Fruit fly (Drosophila melanogaster) whole organism, pupa: ENCODE measurements around the gene Epg5.

Source experiments
- CG17806 ChIP-seq: fragments of 200-800 bp; sonication (Bioruptor generic); optimal IDR thresholded peaks from 2 replicates; lab custom pipeline; 2018; ENCODE audit warnings: missing biosample characterization, mild to moderate bottlenecking, missing genetic modification characterization, moderate library complexity
- Snoo ChIP-seq: fragments of 200-800 bp; sonication (Bioruptor generic); optimal IDR thresholded peaks from 3 replicates; lab custom pipeline; 2017; ENCODE audit warnings: missing biosample characterization, mild to moderate bottlenecking, missing genetic modification characterization, inconsistent platforms
- fd96Ca ChIP-seq: fragments of 200-800 bp; sonication (Bioruptor generic); IDR thresholded peaks from 3 replicates; pipeline ENCODE4 v1.3.6; 2022; ENCODE audit warnings: missing biosample characterization, missing genetic modification characterization
- rn ChIP-seq: fragments of 200-800 bp; sonication (Bioruptor generic); IDR thresholded peaks from 2 replicates; pipeline ENCODE4 v1.3.6; 2022; ENCODE audit warnings: missing biosample characterization, missing genetic modification characterization

DNA sequence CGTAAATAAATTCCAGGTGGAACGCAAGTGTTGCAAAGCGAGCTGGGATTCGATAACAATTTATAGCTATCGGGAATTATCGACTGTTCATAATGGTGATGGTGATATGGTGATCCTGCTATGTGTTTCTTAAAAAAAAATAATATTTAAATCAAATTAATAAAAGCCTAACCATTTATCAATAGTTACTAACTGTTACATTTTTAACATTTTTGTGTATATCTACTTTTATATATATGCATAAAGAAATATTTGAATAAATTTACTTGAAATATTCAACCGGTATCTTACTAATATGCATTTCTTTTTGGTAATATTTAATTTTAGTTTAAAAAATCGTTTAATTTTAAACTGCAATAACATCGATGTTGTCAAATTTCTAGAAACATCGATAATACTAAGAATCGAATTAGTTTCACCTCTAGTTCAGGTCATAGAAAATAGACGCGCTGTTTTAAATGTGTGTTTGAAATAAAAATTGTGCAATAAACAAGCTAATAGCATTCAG is 12.7 kb downstream of the Epg5 start, which contains the start of the genes PGS1 and gwl:
- TF ChIP-seq CG17806 (tag; lab: Kevin White, UChicago) (peak; percentile 55), fd96Ca (GFP tag; lab: Robert Waterston, UW) (0 out of 3 replicates have a peak, but pooled peaks have one; percentile 5), rn (GFP tag; lab: Robert Waterston, UW) (peak; percentile 58), Snoo (tag; lab: Kevin White, UChicago) (peak; percentile 57)
